Worm (Caenorhabditis elegans) whole organism, L2 larva: Measurements from ENCODE around the gene K06A4.2.

Experiments
- ceh-82 ChIP-seq: fragments of 150-350 bp; optimal IDR thresholded peaks from 2 replicates; lab custom pipeline; 2014; ENCODE audit warnings: missing biosample characterization, missing genetic modification characterization
- crh-2 ChIP-seq: sonication (generic microtip); optimal IDR thresholded peaks from 2 replicates; lab custom pipeline; 2017; ENCODE audit warnings: missing biosample characterization, missing genetic modification characterization
- egl-27 ChIP-seq: sonication (generic microtip); optimal IDR thresholded peaks from 3 replicates; lab custom pipeline; 2017; ENCODE audit warnings: missing biosample characterization, missing genetic modification reagents, missing genetic modification characterization
- elt-1 ChIP-seq: fragments of 150-350 bp; optimal IDR thresholded peaks from 2 replicates; lab custom pipeline; 2014; ENCODE audit warnings: missing biosample characterization, missing genetic modification characterization
- elt-3 ChIP-seq: sonication (generic microtip); optimal IDR thresholded peaks from 2 replicates; lab custom pipeline; 2017; ENCODE audit warnings: missing biosample characterization, missing genetic modification characterization
- mdl-1 ChIP-seq, 2 experiments: fragments of 150-350 bp in 1 of 2; sonication (generic microtip) in 1 of 2; optimal IDR thresholded peaks; 2 replicates each; lab custom pipeline; 2017; ENCODE audit warnings: missing biosample characterization in 2 of 2, missing genetic modification characterization in 2 of 2
- nhr-12 ChIP-seq: fragments of 150-350 bp; optimal IDR thresholded peaks from 2 replicates; lab custom pipeline; 2014; ENCODE audit warnings: missing biosample characterization, missing genetic modification characterization
- nhr-23 ChIP-seq: fragments of 150-350 bp; optimal IDR thresholded peaks from 2 replicates; lab custom pipeline; 2014; ENCODE audit warnings: missing biosample characterization, missing genetic modification reagents, missing genetic modification characterization
- nhr-6 ChIP-seq: fragments of 150-350 bp; optimal IDR thresholded peaks from 2 replicates; lab custom pipeline; 2014; ENCODE audit warnings: missing biosample characterization, missing genetic modification characterization
- unc-39 ChIP-seq: fragments of 150-350 bp; optimal IDR thresholded peaks from 2 replicates; lab custom pipeline; 2014; ENCODE audit warnings: missing biosample characterization, missing genetic modification characterization
- unc-62 ChIP-seq: fragments of 150-350 bp; optimal IDR thresholded peaks from 2 replicates; lab custom pipeline; 2014; ENCODE audit warnings: missing biosample characterization, missing genetic modification reagents, missing genetic modification characterization
- ztf-11 ChIP-seq: sonication (generic microtip); optimal IDR thresholded peaks from 2 replicates; lab custom pipeline; 2017; ENCODE audit warnings: missing biosample characterization, missing genetic modification characterization

ce11 chrV:9531477-9531876 is 47.5 kb downstream of the K06A4.2 start, which contains the start of the genes C50F4.10 and pfk-1.2:
- TF ChIP-seq unc-39 (tag; lab: Kevin White, UChicago) (no peak), ceh-82 (no peak), mdl-1 (tag; optimal IDR thresholded peaks at IDR 0.05; lab: Kevin White, UChicago) (no peak), elt-1 (tag; lab: Kevin White, UChicago) (no peak), egl-27 (tag; lab: Kevin White, UChicago) (no peak), nhr-12 (tag; lab: Kevin White, UChicago) (no peak), crh-2 (tag; lab: Kevin White, UChicago) (no peak), unc-62 (GFP tag; lab: Kevin White, UChicago) (no peak), elt-3 (tag; lab: Kevin White, UChicago) (no peak), nhr-6 (tag; lab: Kevin White, UChicago) (no peak), nhr-23 (no peak), ztf-11 (tag; lab: Kevin White, UChicago) (no peak)
